Fruit fly (Drosophila melanogaster): ENCODE results near the gene Grp170.
A peak's percentile ranks its signal among the peaks of the same experiment; 100 is the strongest.

Gene Grp170

DNA sequence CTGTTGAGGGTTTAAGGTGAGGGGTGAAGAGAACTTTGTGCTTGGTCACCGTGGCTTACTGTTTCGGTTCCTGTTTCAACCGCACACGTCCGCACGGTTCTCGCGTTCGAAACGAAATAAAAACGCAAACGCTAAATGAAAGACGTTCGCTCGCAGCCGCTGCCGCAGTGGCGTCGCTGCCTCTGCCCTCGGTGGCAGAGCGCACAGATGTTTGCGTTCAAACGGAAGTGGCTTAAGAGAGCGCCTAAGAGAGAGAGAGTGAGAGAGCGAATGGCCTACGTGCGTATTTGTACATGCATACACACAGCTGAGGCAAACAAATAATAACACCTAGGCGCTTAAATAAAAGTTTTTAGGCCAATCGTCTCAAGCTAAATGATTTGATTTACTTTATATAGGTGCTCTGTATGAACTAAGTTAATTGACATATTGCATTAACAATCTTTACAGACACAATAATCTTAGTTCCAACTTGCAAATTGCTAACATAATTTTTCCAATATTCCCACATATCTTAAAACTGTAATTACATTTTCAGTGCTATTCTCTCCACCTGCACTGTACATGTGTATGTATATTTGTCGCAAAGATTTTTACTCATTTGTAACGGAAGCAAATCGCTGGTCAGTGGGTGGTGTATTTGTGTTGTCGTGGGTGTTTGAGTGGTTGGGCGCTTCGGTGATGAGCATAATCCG lies 18.6 kb upstream of the Grp170 start, which contains the start of gene CG2865 (continued):
- TF ChIP-seq hkb (optimal IDR thresholded peaks at IDR 0.05) (no peak), hkb (GFP tag; IDR thresholded peaks at IDR 0.05) (peak; percentile 92), gce (GFP tag; IDR thresholded peaks at IDR 0.05) (peak; percentile 29; the same call in 2 of the 3 replicates), gem (tag; optimal IDR thresholded peaks at IDR 0.05) (peak; percentile 97), CG4707 (GFP tag; optimal IDR thresholded peaks at IDR 0.05) (peak; percentile 68), sisA (GFP tag; IDR thresholded peaks at IDR 0.05) (peak; percentile 76), CG12391 (tag; optimal IDR thresholded peaks at IDR 0.05) (peak; percentile 96), CG6683 (GFP tag; optimal IDR thresholded peaks at IDR 0.05) (peak; percentile 92), CG17612 (GFP tag; IDR thresholded peaks at IDR 0.05) (no peak), C15 (GFP tag; IDR thresholded peaks at IDR 0.05) (peak; percentile 60; the same call in 1 of the 3 replicates), CG17361 (GFP tag; IDR thresholded peaks at IDR 0.05) (peak; percentile 96), vfl (GFP tag; optimal IDR thresholded peaks at IDR 0.05) (peak; percentile 78), Sry-δ (GFP tag; optimal IDR thresholded peaks at IDR 0.05) (peak; percentile 52), trh (GFP tag; optimal IDR thresholded peaks at IDR 0.05) (peak; percentile 75), CG34376 (GFP tag; optimal IDR thresholded peaks at IDR 0.05) (peak; percentile 98), D19A (tag; optimal IDR thresholded peaks at IDR 0.05) (peak; percentile 92), CG14014 (GFP tag; IDR thresholded peaks at IDR 0.05) (peak; percentile 88), CG31441 (GFP tag; IDR thresholded peaks at IDR 0.05) (peak; percentile 96), fd3F (GFP tag; optimal IDR thresholded peaks at IDR 0.05) (peak; percentile 94), CG8359 (GFP tag; optimal IDR thresholded peaks at IDR 0.05; ENCODE audit: borderline replicate concordance) (peak; percentile 84), CG9817 (tag; optimal IDR thresholded peaks at IDR 0.05) (peak; percentile 93), CG17568 (GFP tag; optimal IDR thresholded peaks at IDR 0.05) (peak; percentile 95), vnd (GFP tag; IDR thresholded peaks at IDR 0.05; ENCODE audit: partially characterized antibody) (no peak), lilli (GFP tag; optimal IDR thresholded peaks at IDR 0.05) (peak; percentile 94), nmo (GFP tag; optimal IDR thresholded peaks at IDR 0.05) (peak; percentile 95), yki (optimal IDR thresholded peaks at IDR 0.05) (peak; percentile 47), E2f1 (GFP tag; IDR thresholded peaks at IDR 0.05) (peak; percentile 84), Oli (tag; optimal IDR thresholded peaks at IDR 0.05) (peak; percentile 97), jigr1 (GFP tag; IDR thresholded peaks at IDR 0.05) (peak; percentile 69; the same call in 1 of the 3 replicates), CG12219 (GFP tag; optimal IDR thresholded peaks at IDR 0.05) (peak; percentile 95), CG7271 (tag; optimal IDR thresholded peaks at IDR 0.05) (peak; percentile 56), ssp (GFP tag; IDR thresholded peaks at IDR 0.05) (peak; percentile 61), maf-S (GFP tag; optimal IDR thresholded peaks at IDR 0.05) (peak; percentile 91), cg (GFP tag; optimal IDR thresholded peaks at IDR 0.05) (peak; percentile 81), lola (GFP tag; optimal IDR thresholded peaks at IDR 0.05) (peak in 1 of 3 experiments; percentile 94), Oaz (GFP tag; IDR thresholded peaks at IDR 0.05) (peak; percentile 83), row (GFP tag; IDR thresholded peaks at IDR 0.05) (peak; percentile 98), D (optimal IDR thresholded peaks at IDR 0.05) (no peak), D (GFP tag; optimal IDR thresholded peaks at IDR 0.05) (peak; percentile 89), nerfin-2 (GFP tag; IDR thresholded peaks at IDR 0.05; ENCODE audit: partially characterized antibody) (peak; percentile 38; the same call in 1 of the 2 replicates), Fer2 (tag; optimal IDR thresholded peaks at IDR 0.05) (peak; percentile 94), CG7745 (tag; optimal IDR thresholded peaks at IDR 0.05) (peak; percentile 52), Hmx (GFP tag; optimal IDR thresholded peaks at IDR 0.05) (peak; percentile 80), slou (GFP tag; optimal IDR thresholded peaks at IDR 0.05) (peak; percentile 80), CG9797 (GFP tag; optimal IDR thresholded peaks at IDR 0.05) (peak; percentile 11), kni (GFP tag; optimal IDR thresholded peaks at IDR 0.05) (peak; percentile 97), Mes4 (GFP tag; optimal IDR thresholded peaks at IDR 0.05) (peak; percentile 84), inv (GFP tag; IDR thresholded peaks at IDR 0.05; ENCODE audit: partially characterized antibody) (peak; percentile 20; the same call in 1 of the 2 replicates), Dref (GFP tag; IDR thresholded peaks at IDR 0.05) (no peak)

Measured in whole organism, embryonic.